Worm (Caenorhabditis elegans): ENCODE measurements around the gene wrt-10.

Gene wrt-10

DNA sequence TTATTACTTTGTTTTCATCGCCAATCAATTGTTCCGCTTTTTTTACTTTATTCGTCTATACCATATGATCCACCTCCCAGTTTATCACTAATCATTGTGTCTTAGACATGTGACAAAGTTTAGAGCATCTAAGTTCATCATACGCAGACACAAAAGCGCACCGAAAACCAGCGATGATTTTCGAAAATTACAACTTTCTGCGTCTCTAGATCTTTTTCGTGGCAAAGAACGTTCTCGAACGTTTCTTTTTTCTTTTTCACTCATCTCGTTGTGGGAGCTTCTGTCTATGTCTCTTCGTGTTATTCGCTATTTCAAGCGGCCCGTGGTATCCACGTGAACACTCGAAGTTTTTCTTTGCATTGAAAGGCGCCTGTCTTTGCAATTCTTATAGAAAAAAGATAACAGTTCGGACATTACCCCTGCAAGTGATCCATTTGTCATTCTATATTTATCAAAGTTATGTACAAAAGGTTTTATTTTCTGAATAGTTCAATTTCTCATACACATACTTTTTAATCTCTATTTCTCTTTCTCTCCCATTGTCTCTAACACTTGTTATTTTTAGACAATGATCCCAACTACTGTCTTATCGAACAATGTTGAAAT, 5.2 kb downstream of the wrt-10 start, which contains the start of gene ZK1290.5:
Gene ZK1290.5 (plus strand): TSS at position 566 of the 606 bp plus-strand sequence.
- TF ChIP-seq lin-26 (GFP tag; IDR thresholded peaks at IDR 0.05) (no peak), hrde-1 (tag; optimal IDR thresholded peaks at IDR 0.05; ENCODE audit: borderline replicate concordance) (no peak), nhr-27 (tag; optimal IDR thresholded peaks at IDR 0.05) (no peak), F55B11.4 (tag; optimal IDR thresholded peaks at IDR 0.05; ENCODE audit: borderline replicate concordance, insufficient read depth) (no peak), gei-17 (GFP tag; optimal IDR thresholded peaks at IDR 0.05) (peak; percentile 53), T07F8.4 (tag; optimal IDR thresholded peaks at IDR 0.05) (no peak), rpc-1 (optimal IDR thresholded peaks at IDR 0.05) (no peak), rpc-1 (tag; optimal IDR thresholded peaks at IDR 0.05) (no peak), ceh-91 (GFP tag; IDR thresholded peaks at IDR 0.05) (no peak), cebp-2 (GFP tag; IDR thresholded peaks at IDR 0.05) (no peak), nhr-179 (tag; optimal IDR thresholded peaks at IDR 0.05) (no peak), mel-28 (tag; optimal IDR thresholded peaks at IDR 0.05; ENCODE audit: borderline replicate concordance) (no peak), nfyb-1 (GFP tag; IDR thresholded peaks at IDR 0.05) (peak; percentile 88), ceh-58 (GFP tag; IDR thresholded peaks at IDR 0.05) (no peak), ztf-26 (tag; optimal IDR thresholded peaks at IDR 0.05) (peak; percentile 92), tbp1 (GFP tag; optimal IDR thresholded peaks at IDR 0.05) (peak; percentile 55), snpc-3.4 (tag; optimal IDR thresholded peaks at IDR 0.05) (no peak), nhr-120 (GFP tag; IDR thresholded peaks at IDR 0.05) (no peak), madf-8 (GFP tag; conservative IDR thresholded peaks at IDR 0.05) (no peak), sea-2 (GFP tag; IDR thresholded peaks at IDR 0.05) (no peak), bed-1 (GFP tag; IDR thresholded peaks at IDR 0.05) (no peak), dpl-1 (GFP tag; optimal IDR thresholded peaks at IDR 0.05) (no peak), B0261.1 (tag; optimal IDR thresholded peaks at IDR 0.05) (no peak), ccch-3 (GFP tag; optimal IDR thresholded peaks at IDR 0.05) (no peak), ceh-79 (tag; optimal IDR thresholded peaks at IDR 0.05) (no peak), him-1 (tag; optimal IDR thresholded peaks at IDR 0.05) (no peak), lir-1 (GFP tag; conservative IDR thresholded peaks at IDR 0.05) (no peak), mxl-1 (tag; optimal IDR thresholded peaks at IDR 0.05) (no peak), lin-54 (GFP tag; optimal IDR thresholded peaks at IDR 0.05) (peak; percentile 60), madf-3 (GFP tag; IDR thresholded peaks at IDR 0.05) (no peak), Y95B8A.8 (GFP tag; IDR thresholded peaks at IDR 0.05) (no peak), ZK185.1 (tag; optimal IDR thresholded peaks at IDR 0.05; ENCODE audit: poor library complexity, severe bottlenecking) (peak; percentile 28), bed-2 (GFP tag; IDR thresholded peaks at IDR 0.05) (no peak), ets-4 (GFP tag; optimal IDR thresholded peaks at IDR 0.05) (no peak), aptf-2 (GFP tag; conservative IDR thresholded peaks at IDR 0.05) (no peak), ztf-22 (GFP tag; optimal IDR thresholded peaks at IDR 0.05) (peak; percentile 85), Y67H2A.10 (GFP tag; conservative IDR thresholded peaks at IDR 0.05) (no peak), dox-1 (GFP tag; IDR thresholded peaks at IDR 0.05) (peak; percentile 72), ceh-27 (GFP tag; optimal IDR thresholded peaks at IDR 0.05) (peak; percentile 50), athp-1 (tag; optimal IDR thresholded peaks at IDR 0.05) (peak; percentile 44), ceh-100 (GFP tag; IDR thresholded peaks at IDR 0.05) (no peak), hlh-26 (GFP tag; conservative IDR thresholded peaks at IDR 0.05) (no peak), mes-4 (tag; optimal IDR thresholded peaks at IDR 0.05) (no peak), atf-7 (tag; optimal IDR thresholded peaks at IDR 0.05) (peak; percentile 84), nhr-90 (tag; optimal IDR thresholded peaks at IDR 0.05) (peak; percentile 43), hmg-20 (GFP tag; IDR thresholded peaks at IDR 0.05) (peak; percentile 6; the same call in 1 of the 2 replicates), F33H1.4 (GFP tag; IDR thresholded peaks at IDR 0.05) (no peak), madf-10 (tag; optimal IDR thresholded peaks at IDR 0.05) (peak; percentile 72), nfya-1 (tag; optimal IDR thresholded peaks at IDR 0.05; ENCODE audit: borderline replicate concordance, insufficient read depth) (no peak)

Measured in whole organism, young adult.